Fruit fly (Drosophila melanogaster): ENCODE results near the gene CG16734.
A peak's percentile ranks its signal among the peaks of the same experiment; 100 is the strongest.

dm6 chr3R:9229075-9229835 is 25.6 kb upstream of the CG16734 start:
- TF ChIP-seq insv (optimal IDR thresholded peaks at IDR 0.05) (no peak), ttk (optimal IDR thresholded peaks at IDR 0.05) (no peak), psq (optimal IDR thresholded peaks at IDR 0.05) (peak; percentile 36), h (optimal IDR thresholded peaks at IDR 0.05) (no peak), Myc (optimal IDR thresholded peaks at IDR 0.05) (no peak)
